Fruit fly (Drosophila melanogaster) whole organism, embryonic: ENCODE measurements around the gene unc-119.

Experiments
- Atf6 ChIP-seq: fragments of 200-800 bp; sonication (Bioruptor generic); IDR thresholded peaks from 2 replicates; pipeline ENCODE4 v1.3.6; 2022; ENCODE audit warnings: missing biosample characterization, missing genetic modification characterization
- B-H1 ChIP-seq: fragments of 200-800 bp; sonication (Bioruptor generic); IDR thresholded peaks from 3 replicates; pipeline ENCODE4 v1.3.6; 2022; ENCODE audit warnings: missing biosample characterization, missing genetic modification characterization
- BtbVII ChIP-seq: fragments of 200-800 bp; sonication (Bioruptor generic); optimal IDR thresholded peaks from 3 replicates; lab custom pipeline; 2017; ENCODE audit warnings: missing biosample characterization, mild to moderate bottlenecking, missing genetic modification characterization
- CG10462 ChIP-seq: fragments of 200-800 bp; sonication (Bioruptor generic); optimal IDR thresholded peaks from 2 replicates; lab custom pipeline; 2016; ENCODE audit warnings: missing biosample characterization, missing genetic modification characterization
- CG10979 ChIP-seq: fragments of 200-800 bp; sonication (Bioruptor generic); optimal IDR thresholded peaks from 2 replicates; lab custom pipeline; 2018; ENCODE audit warnings: missing biosample characterization, mild to moderate bottlenecking, missing genetic modification characterization, moderate library complexity
- CG11093 ChIP-seq: fragments of 200-800 bp; sonication (Bioruptor generic); IDR thresholded peaks from 3 replicates; pipeline ENCODE4 v1.3.6; 2022; ENCODE audit warnings: missing biosample characterization, missing genetic modification characterization
- CG11560 ChIP-seq: fragments of 200-800 bp; sonication (Bioruptor generic); IDR thresholded peaks from 3 replicates; pipeline ENCODE4 v1.3.6; 2022; ENCODE audit warnings: missing biosample characterization, missing genetic modification characterization
- CG12769 ChIP-seq: fragments of 200-800 bp; sonication (Bioruptor generic); optimal IDR thresholded peaks from 2 replicates; lab custom pipeline; 2019; ENCODE audit warnings: missing biosample characterization, mild to moderate bottlenecking, missing genetic modification characterization, moderate library complexity
- CG13296 ChIP-seq: fragments of 200-800 bp; sonication (Bioruptor generic); optimal IDR thresholded peaks from 3 replicates; lab custom pipeline; 2018; ENCODE audit warnings: missing biosample characterization, mild to moderate bottlenecking, missing genetic modification characterization
- CG13424 ChIP-seq: fragments of 200-800 bp; sonication (Bioruptor generic); optimal IDR thresholded peaks from 2 replicates; lab custom pipeline; 2019; ENCODE audit warnings: missing biosample characterization, mild to moderate bottlenecking, missing genetic modification characterization, moderate library complexity
- CG13775 ChIP-seq: fragments of 200-800 bp; sonication (Bioruptor generic); optimal IDR thresholded peaks from 3 replicates; lab custom pipeline; 2017; ENCODE audit warnings: missing biosample characterization, mild to moderate bottlenecking, missing genetic modification characterization
- CG14860 ChIP-seq: fragments of 200-800 bp; sonication (Bioruptor generic); IDR thresholded peaks from 3 replicates; pipeline ENCODE4 v1.3.6; 2022; ENCODE audit warnings: missing biosample characterization, missing genetic modification characterization; ENCODE audit not compliant: partially characterized antibody
- CG17829 ChIP-seq: fragments of 200-800 bp; optimal IDR thresholded peaks from 2 replicates; lab custom pipeline; 2019; ENCODE audit warnings: missing biosample characterization, mild to moderate bottlenecking, missing genetic modification characterization, moderate library complexity
- CG18619 ChIP-seq: fragments of 200-800 bp; sonication (Bioruptor generic); optimal IDR thresholded peaks from 3 replicates; lab custom pipeline; 2017; ENCODE audit warnings: missing biosample characterization, mild to moderate bottlenecking, missing genetic modification characterization
- CG3407 ChIP-seq: fragments of 200-800 bp; sonication (Bioruptor generic); optimal IDR thresholded peaks from 2 replicates; lab custom pipeline; 2018; ENCODE audit warnings: missing biosample characterization, mild to moderate bottlenecking, missing genetic modification characterization
- CG34422 ChIP-seq: fragments of 200-800 bp; sonication (Bioruptor generic); IDR thresholded peaks from 3 replicates; pipeline ENCODE4 v1.3.6; 2022; ENCODE audit warnings: missing biosample characterization, missing genetic modification characterization
- CG42726 ChIP-seq: fragments of 200-800 bp; sonication (Bioruptor generic); IDR thresholded peaks from 2 replicates; pipeline ENCODE4 v1.3.6; 2022; ENCODE audit warnings: missing biosample characterization, missing genetic modification characterization; ENCODE audit not compliant: partially characterized antibody
- CG7745 ChIP-seq: fragments of 200-800 bp; sonication (Bioruptor generic); optimal IDR thresholded peaks from 2 replicates; lab custom pipeline; 2018; ENCODE audit warnings: missing biosample characterization, mild to moderate bottlenecking, missing genetic modification characterization, moderate library complexity
- CG8089 ChIP-seq: fragments of 200-800 bp; sonication (Bioruptor generic); optimal IDR thresholded peaks from 3 replicates; lab custom pipeline; 2016; ENCODE audit warnings: missing biosample characterization, missing genetic modification characterization
- CG8290 ChIP-seq, 3 experiments: fragments of 200-800 bp; sonication (Bioruptor generic); optimal IDR thresholded peaks; 2 replicates each; lab custom pipeline; 2016 to 2019; ENCODE audit warnings: missing biosample characterization in 3 of 3, missing genetic modification characterization in 3 of 3, mild to moderate bottlenecking in 2 of 3, moderate library complexity in 1 of 3
- CG8359 ChIP-seq: fragments of 200-800 bp; sonication (Bioruptor generic); optimal IDR thresholded peaks from 2 replicates; lab custom pipeline; 2017; ENCODE audit warnings: missing biosample characterization, mild to moderate bottlenecking, missing genetic modification characterization, borderline replicate concordance
- CG9437 ChIP-seq: fragments of 200-800 bp; sonication (Bioruptor generic); optimal IDR thresholded peaks from 2 replicates; lab custom pipeline; 2018; ENCODE audit warnings: missing biosample characterization, mild to moderate bottlenecking, missing genetic modification characterization
- CG9932 ChIP-seq: fragments of 200-800 bp; sonication (Bioruptor generic); IDR thresholded peaks from 2 replicates; pipeline ENCODE4 v1.3.6; 2022; ENCODE audit warnings: missing biosample characterization, missing genetic modification characterization
- Dbx ChIP-seq: fragments of 200-800 bp; sonication (Bioruptor generic); IDR thresholded peaks from 3 replicates; pipeline ENCODE4 v1.3.6; 2022; ENCODE audit warnings: missing biosample characterization, missing genetic modification characterization
- Dek ChIP-seq: fragments of 200-800 bp; sonication (Bioruptor generic); optimal IDR thresholded peaks from 3 replicates; lab custom pipeline; 2019; ENCODE audit warnings: missing biosample characterization, mild to moderate bottlenecking, missing genetic modification characterization, moderate library complexity
- Dp ChIP-seq: fragments of 200-800 bp; sonication (Bioruptor generic); optimal IDR thresholded peaks from 2 replicates; lab custom pipeline; 2018; ENCODE audit warnings: missing biosample characterization, mild to moderate bottlenecking, missing genetic modification characterization, moderate library complexity
- Elba2 ChIP-seq: fragments of 200-800 bp; sonication (Bioruptor generic); optimal IDR thresholded peaks from 3 replicates; lab custom pipeline; 2016; ENCODE audit warnings: missing biosample characterization, missing genetic modification characterization
- Fer2 ChIP-seq: fragments of 200-800 bp; sonication (Bioruptor generic); optimal IDR thresholded peaks from 2 replicates; lab custom pipeline; 2018; ENCODE audit warnings: missing biosample characterization, mild to moderate bottlenecking, missing genetic modification characterization, moderate library complexity
- HHEX ChIP-seq: fragments of 200-800 bp; sonication (Bioruptor generic); optimal IDR thresholded peaks from 3 replicates; lab custom pipeline; 2017; ENCODE audit warnings: missing biosample characterization, mild to moderate bottlenecking, missing genetic modification characterization, missing genetic modification reagents
- HmgZ ChIP-seq: fragments of 200-800 bp; sonication (Bioruptor generic); optimal IDR thresholded peaks from 2 replicates; lab custom pipeline; 2018; ENCODE audit warnings: missing biosample characterization, mild to moderate bottlenecking, missing genetic modification characterization
- Hsf ChIP-seq: fragments of 200-800 bp; sonication (Bioruptor generic); optimal IDR thresholded peaks from 3 replicates; lab custom pipeline; 2016; ENCODE audit warnings: missing biosample characterization, missing genetic modification characterization
- Mad ChIP-seq: fragments of 200-800 bp; sonication (Bioruptor generic); optimal IDR thresholded peaks from 2 replicates; lab custom pipeline; 2016; ENCODE audit warnings: missing biosample characterization, missing genetic modification characterization
- NC2β ChIP-seq: fragments of 200-800 bp; sonication (Bioruptor generic); optimal IDR thresholded peaks from 2 replicates; lab custom pipeline; 2016; ENCODE audit warnings: missing biosample characterization, missing genetic modification characterization
- NfI ChIP-seq: fragments of 200-800 bp; sonication (Bioruptor generic); optimal IDR thresholded peaks from 3 replicates; lab custom pipeline; 2018; ENCODE audit warnings: missing biosample characterization, mild to moderate bottlenecking, missing genetic modification characterization, moderate library complexity
- Oli ChIP-seq: fragments of 200-800 bp; sonication (Bioruptor generic); optimal IDR thresholded peaks from 2 replicates; lab custom pipeline; 2018; ENCODE audit warnings: missing biosample characterization, mild to moderate bottlenecking, missing genetic modification characterization, moderate library complexity
- Pdp1 ChIP-seq, 2 experiments: fragments of 200-800 bp; sonication (Bioruptor generic); optimal IDR thresholded peaks; 3 replicates each; lab custom pipeline; 2016; ENCODE audit warnings: missing biosample characterization in 2 of 2, missing genetic modification characterization in 2 of 2, mild to moderate bottlenecking in 1 of 2, moderate library complexity in 1 of 2
- aop ChIP-seq: fragments of 200-800 bp; sonication (Bioruptor generic); IDR thresholded peaks from 2 replicates; pipeline ENCODE4 v1.3.6; 2022; ENCODE audit warnings: missing biosample characterization, missing genetic modification characterization
- chif ChIP-seq, 2 experiments: fragments of 200-800 bp; sonication (Bioruptor generic); optimal IDR thresholded peaks; 3 replicates each; lab custom pipeline; 2016; ENCODE audit warnings: missing biosample characterization in 2 of 2, missing genetic modification characterization in 2 of 2
- cwo ChIP-seq: fragments of 200-800 bp; sonication (Bioruptor generic); optimal IDR thresholded peaks from 3 replicates; lab custom pipeline; 2017; ENCODE audit warnings: missing biosample characterization, missing genetic modification characterization, mild to moderate bottlenecking, moderate library complexity, missing genetic modification reagents
- gce ChIP-seq: fragments of 200-800 bp; sonication (Bioruptor generic); IDR thresholded peaks from 3 replicates; pipeline ENCODE4 v1.3.6; 2022; ENCODE audit warnings: missing biosample characterization, missing genetic modification characterization
- gcm2 ChIP-seq: fragments of 200-800 bp; sonication (Bioruptor generic); optimal IDR thresholded peaks from 2 replicates; lab custom pipeline; 2016; ENCODE audit warnings: missing biosample characterization, missing genetic modification characterization
- nom ChIP-seq: fragments of 200-800 bp; sonication (Bioruptor generic); optimal IDR thresholded peaks from 2 replicates; lab custom pipeline; 2017; ENCODE audit warnings: missing biosample characterization, missing genetic modification characterization, mild to moderate bottlenecking, moderate library complexity, missing genetic modification reagents
- pan ChIP-seq, 4 experiments: fragments of >200 bp in 3 of 4; fragments of 200-800 bp in 1 of 4; sonication (Bioruptor generic) in 1 of 4; optimal IDR thresholded peaks in 3 of 4; IDR thresholded peaks in 1 of 4; 2 replicates each; pipeline versions ENCODE4 v1.3.6 to Lab custom; 2017 to 2022; ENCODE audit warnings: missing biosample characterization in 2 of 4, missing genetic modification characterization in 2 of 4, mixed read lengths in 1 of 4
- pros ChIP-seq: fragments of 200-800 bp; sonication (Bioruptor generic); optimal IDR thresholded peaks from 3 replicates; lab custom pipeline; 2019; ENCODE audit warnings: missing biosample characterization, mild to moderate bottlenecking, missing genetic modification characterization, moderate library complexity
- pzg ChIP-seq: fragments of 200-800 bp; sonication (Bioruptor generic); optimal IDR thresholded peaks from 3 replicates; lab custom pipeline; 2018; ENCODE audit warnings: missing biosample characterization, mild to moderate bottlenecking, missing genetic modification characterization, moderate library complexity
- salm ChIP-seq: fragments of 200-800 bp; sonication (Bioruptor generic); optimal IDR thresholded peaks from 2 replicates; lab custom pipeline; 2018; ENCODE audit warnings: missing biosample characterization, mild to moderate bottlenecking, missing genetic modification characterization
- seq ChIP-seq: fragments of 200-800 bp; sonication (Bioruptor generic); IDR thresholded peaks from 2 replicates; pipeline ENCODE4 v1.3.6; 2022; ENCODE audit warnings: missing biosample characterization, missing genetic modification characterization
- shn ChIP-seq: fragments of 200-800 bp; sonication (Bioruptor generic); optimal IDR thresholded peaks from 3 replicates; lab custom pipeline; 2016; ENCODE audit warnings: missing biosample characterization, missing genetic modification characterization
- sob ChIP-seq: fragments of 200-800 bp; sonication (Bioruptor generic); IDR thresholded peaks from 2 replicates; pipeline ENCODE4 v1.3.6; 2022; ENCODE audit warnings: missing biosample characterization, missing genetic modification characterization

Gene unc-119

dm6 chrX:7332493-7332892 is 41.4 kb upstream of the unc-119 start (continued):
- TF ChIP-seq CG10979 (peak; percentile 16), nom (GFP tag; lab: Kevin White, UChicago) (no peak), Pdp1 (GFP tag; optimal IDR thresholded peaks at IDR 0.05; lab: Kevin White, UChicago) (peak; percentile 54 to 67), seq (peak; percentile 81), NfI (peak; percentile 73), salm (peak; percentile 41), pros (no peak), HmgZ (tag; lab: Kevin White, UChicago) (peak; percentile 83), CG18619 (peak; percentile 57), CG9932 (GFP tag; lab: Robert Waterston, UW) (peak; percentile 82), Atf6 (GFP tag; lab: Robert Waterston, UW) (peak; percentile 78), CG11560 (tag; lab: Robert Waterston, UW) (0 out of 3 replicates have a peak, but pooled peaks have one; percentile 25), CG34422 (GFP tag; lab: Robert Waterston, UW) (peak; percentile 77), Hsf (GFP tag; lab: Kevin White, UChicago) (peak; percentile 73), CG13775 (GFP tag; lab: Kevin White, UChicago) (peak; percentile 33), Dbx (GFP tag; lab: Robert Waterston, UW) (peak; percentile 76; the same call in 1 of the 3 replicates), sob (GFP tag; lab: Robert Waterston, UW) (peak; percentile 62), CG17829 (tag; lab: Kevin White, UChicago) (peak; percentile 33), CG14860 (GFP tag; lab: Robert Waterston, UW) (no peak), Oli (tag; lab: Kevin White, UChicago) (peak; percentile 64), gce (GFP tag; lab: Robert Waterston, UW) (no peak; the same call in 2 of the 3 replicates), NC2β (GFP tag; lab: Kevin White, UChicago) (peak; percentile 56), CG8290 (GFP tag; optimal IDR thresholded peaks at IDR 0.05; lab: Kevin White, UChicago) (no peak), CG8290 (tag; optimal IDR thresholded peaks at IDR 0.05; lab: Kevin White, UChicago) (peak in 1 of 2 experiments; percentile 89), Dp (GFP tag; lab: Kevin White, UChicago) (no peak), shn (GFP tag; lab: Kevin White, UChicago) (peak; percentile 64), CG8089 (peak; percentile 60), CG7745 (tag; lab: Kevin White, UChicago) (no peak), pzg (GFP tag; lab: Kevin White, UChicago) (no peak), Elba2 (GFP tag; lab: Kevin White, UChicago) (no peak), HHEX (GFP tag; lab: Kevin White, UChicago) (peak; percentile 67), Dek (tag; lab: Kevin White, UChicago) (peak; percentile 52), CG12769 (tag; lab: Kevin White, UChicago) (peak; percentile 84), CG3407 (GFP tag; lab: Kevin White, UChicago) (no peak), gcm2 (GFP tag; lab: Kevin White, UChicago) (no peak), aop (no peak), CG13424 (peak; percentile 62), CG10462 (GFP tag; lab: Kevin White, UChicago) (peak; percentile 17), cwo (GFP tag; lab: Kevin White, UChicago) (peak; percentile 75), CG13296 (peak; percentile 55), pan (optimal IDR thresholded peaks at IDR 0.05; lab: Kevin White, UChicago) (no peak), pan (GFP tag; optimal IDR thresholded peaks at IDR 0.05 in 1 of 2, IDR thresholded peaks at IDR 0.05 in 1 of 2) (peak in 1 of 2 experiments; percentile 60), CG11093 (GFP tag; lab: Robert Waterston, UW) (no peak), Fer2 (peak; percentile 16), B-H1 (GFP tag; lab: Robert Waterston, UW) (peak; percentile 32; the same call in 1 of the 3 replicates), BtbVII (GFP tag; lab: Kevin White, UChicago) (peak; percentile 63), CG8359 (GFP tag; lab: Kevin White, UChicago) (peak; percentile 14), CG42726 (GFP tag; lab: Robert Waterston, UW) (no peak), CG9437 (peak; percentile 54), Mad (GFP tag; lab: Kevin White, UChicago) (peak; percentile 42), chif (GFP tag; optimal IDR thresholded peaks at IDR 0.05; lab: Kevin White, UChicago) (peak; percentile 39 to 60)
